Worm (Caenorhabditis elegans) whole organism, L4/young adult: ENCODE data around the gene irld-22.

Experiments used
- W03F9.2 ChIP-seq: fragments of 150-350 bp; optimal IDR thresholded peaks from 2 replicates; lab custom pipeline; 2014; ENCODE audit warnings: missing biosample characterization, missing genetic modification characterization
- dao-5 ChIP-seq: sonication (generic microtip); optimal IDR thresholded peaks from 2 replicates; lab custom pipeline; 2016; ENCODE audit warnings: missing genotype, missing genetic modification characterization, moderate library complexity, missing compliant biosample characterization
- him-1 ChIP-seq: sonication (generic microtip); optimal IDR thresholded peaks from 2 replicates; lab custom pipeline; 2016; ENCODE audit warnings: missing genotype, missing genetic modification reagents, missing genetic modification characterization, missing compliant biosample characterization

irld-22 gene

ce11 chrV:3877242-3877641 is 22.8 kb downstream of the irld-22 start:
- TF ChIP-seq dao-5 (no peak), W03F9.2 (no peak), him-1 (tag; lab: Kevin White, UChicago) (no peak)

- no peak for TF ChIP-seq him-1 (tag; lab: Kevin White, UChicago)
- TF ChIP-seq dao-5, result no peak
- TF ChIP-seq W03F9.2, result no peak
These were observed 25.8 kb downstream of the irld-22 start, which contains the start of gene nhr-158 for ce11 chrV:3874102-3874744. Gene nhr-158 (minus strand): TSS chrV:3874152.

ce11 chrV:3870359-3870758 is 29.6 kb downstream of the irld-22 start:
- TF ChIP-seq dao-5 (no peak), him-1 (tag; lab: Kevin White, UChicago) (no peak), W03F9.2 (no peak)

ce11 chrV:3868905-3869304 is 31.1 kb downstream of the irld-22 start, which contains the start of gene nhr-157:
Gene nhr-157 (minus strand): TSS chrV:3869005.
- no peak for TF ChIP-seq dao-5
- no peak for TF ChIP-seq W03F9.2
- TF ChIP-seq him-1 (tag; lab: Kevin White, UChicago), result no peak

- no peak for TF ChIP-seq dao-5
- TF ChIP-seq W03F9.2, result no peak
- TF ChIP-seq him-1 (tag; lab: Kevin White, UChicago), result no peak
These were observed 34.7 kb downstream of the irld-22 start for ce11 chrV:3865273-3865672.

- TF ChIP-seq W03F9.2 (no peak), dao-5 (no peak), him-1 (tag; lab: Kevin White, UChicago) (no peak)
These were observed 37.2 kb downstream of the irld-22 start, which contains the start of gene nhr-187 for ce11 chrV:3862851-3863250. Gene nhr-187 (minus strand): TSS chrV:3862951.

ce11 chrV:3860123-3860522 is 39.9 kb downstream of the irld-22 start, which contains the start of gene nhr-189:
Gene nhr-189 (minus strand): TSS chrV:3860243.
- TF ChIP-seq him-1 (tag; lab: Kevin White, UChicago) (no peak), W03F9.2 (no peak), dao-5 (no peak)

- TF ChIP-seq W03F9.2, result no peak
- TF ChIP-seq dao-5, result no peak
- TF ChIP-seq him-1 (tag; lab: Kevin White, UChicago), result no peak
These were observed 42.2 kb downstream of the irld-22 start, which contains the start of gene nhr-188 for ce11 chrV:3857778-3858177. Gene nhr-188 (minus strand): TSS chrV:3857861.

ce11 chrV:3855916-3856315 is 44.1 kb downstream of the irld-22 start:
- TF ChIP-seq W03F9.2 (no peak), him-1 (tag; lab: Kevin White, UChicago) (no peak), dao-5 (no peak)

- TF ChIP-seq W03F9.2 (no peak), him-1 (tag; lab: Kevin White, UChicago) (no peak), dao-5 (no peak)
These were observed 45.2 kb downstream of the irld-22 start, which contains the start of gene nhr-186 for ce11 chrV:3854847-3855246. Gene nhr-186 (minus strand): TSS chrV:3854947.

ce11 chrV:3851760-3852159 is 48.2 kb downstream of the irld-22 start:
- TF ChIP-seq W03F9.2 (no peak), dao-5 (no peak), him-1 (tag; lab: Kevin White, UChicago) (no peak)
